Worm (Caenorhabditis elegans): Measurements from ENCODE around the gene tbc-12.

tbc-12 gene

ce11 chrX:2549322-2549721 is 17.1 kb upstream of the tbc-12 start:
- no peak; the same call in 1 of the 2 replicates for TF ChIP-seq lin-29 (GFP tag; IDR thresholded peaks at IDR 0.05)
- TF ChIP-seq zfp-3 (GFP tag; conservative IDR thresholded peaks at IDR 0.05) = 0 out of 2 replicates have a peak, but pooled peaks have one; percentile 52
- TF ChIP-seq ctbp-1 (GFP tag; IDR thresholded peaks at IDR 0.05) = peak; percentile 83
- peak; percentile 6 for TF ChIP-seq dpl-1 (GFP tag; optimal IDR thresholded peaks at IDR 0.05)
- TF ChIP-seq nhr-237 (tag; optimal IDR thresholded peaks at IDR 0.05) = no peak
- TF ChIP-seq egl-43 (GFP tag; IDR thresholded peaks at IDR 0.05) = peak; percentile 92
- TF ChIP-seq nhr-102 (tag; optimal IDR thresholded peaks at IDR 0.05) = peak; percentile 57
- peak; percentile 81 for TF ChIP-seq pha-4 (GFP tag; IDR thresholded peaks at IDR 0.05)
- no peak for TF ChIP-seq pha-4 (tag; optimal IDR thresholded peaks at IDR 0.05)
- no peak for TF ChIP-seq skn-1 (tag; optimal IDR thresholded peaks at IDR 0.05)
- TF ChIP-seq unc-62 (GFP tag; optimal IDR thresholded peaks at IDR 0.05 in 1 of 2) = peak in 1 of 2 experiments; percentile 85
- TF ChIP-seq unc-62 (tag; optimal IDR thresholded peaks at IDR 0.05) = no peak
- peak; percentile 51; the same call in 1 of the 2 replicates for TF ChIP-seq ZK337.2 (GFP tag; IDR thresholded peaks at IDR 0.05)
- no peak for TF ChIP-seq lin-15B (tag; optimal IDR thresholded peaks at IDR 0.05)
- peak; percentile 69 for TF ChIP-seq rbr-2 (tag; optimal IDR thresholded peaks at IDR 0.05)
- TF ChIP-seq F37D6.2 (tag; optimal IDR thresholded peaks at IDR 0.05) = peak; percentile 7
- TF ChIP-seq sdz-12 (GFP tag; optimal IDR thresholded peaks at IDR 0.05) = peak; percentile 62
- TF ChIP-seq F44E2.7 (GFP tag; IDR thresholded peaks at IDR 0.05) = peak; percentile 84; the same call in 1 of the 2 replicates
- TF ChIP-seq lim-7 (GFP tag; IDR thresholded peaks at IDR 0.05) = peak; percentile 81
- TF ChIP-seq saeg-2 (GFP tag; IDR thresholded peaks at IDR 0.05) = no peak
- TF ChIP-seq dve-1 (tag; optimal IDR thresholded peaks at IDR 0.05; ENCODE audit: insufficient read depth) = peak; percentile 69
- no peak for TF ChIP-seq ces-1 (GFP tag; optimal IDR thresholded peaks at IDR 0.05)
- peak; percentile 49 for TF ChIP-seq fkh-10 (GFP tag; optimal IDR thresholded peaks at IDR 0.05)
- TF ChIP-seq madf-9 (GFP tag; conservative IDR thresholded peaks at IDR 0.05) = peak; percentile 55
- 0 out of 2 replicates have a peak, but pooled peaks have one; percentile 30 for TF ChIP-seq mxl-2 (GFP tag; conservative IDR thresholded peaks at IDR 0.05)
- peak in 1 of 2 experiments; percentile 23 for TF ChIP-seq mdl-1 (tag; optimal IDR thresholded peaks at IDR 0.05)
- TF ChIP-seq nhr-11 (tag; optimal IDR thresholded peaks at IDR 0.05) = peak; percentile 75
- no peak for TF ChIP-seq ceh-28 (tag; optimal IDR thresholded peaks at IDR 0.05)
- TF ChIP-seq spr-1 (tag; optimal IDR thresholded peaks at IDR 0.05) = peak; percentile 66
- 0 out of 2 replicates have a peak, but pooled peaks have one; percentile 72 for TF ChIP-seq Y75B8A.6 (GFP tag; IDR thresholded peaks at IDR 0.05)
- TF ChIP-seq dmd-8 (GFP tag; IDR thresholded peaks at IDR 0.05) = peak; percentile 89
- peak; percentile 57 for TF ChIP-seq aly-2 (tag; optimal IDR thresholded peaks at IDR 0.05)
- TF ChIP-seq hif-1 (tag; optimal IDR thresholded peaks at IDR 0.05) = peak; percentile 43 to 68
- TF ChIP-seq ceh-20 (GFP tag; IDR thresholded peaks at IDR 0.05) = peak; percentile 11; the same call in 1 of the 2 replicates
- no peak for TF ChIP-seq zag-1 (tag; optimal IDR thresholded peaks at IDR 0.05)
- no peak for TF ChIP-seq daf-12 (tag; optimal IDR thresholded peaks at IDR 0.05)
- peak; percentile 77; the same call in 1 of the 2 replicates for TF ChIP-seq F26F4.8 (GFP tag; conservative IDR thresholded peaks at IDR 0.05)
- TF ChIP-seq T26A8.4 (GFP tag; IDR thresholded peaks at IDR 0.05) = peak; percentile 80
- no peak for TF ChIP-seq daf-8 (GFP tag; IDR thresholded peaks at IDR 0.05)
- TF ChIP-seq nhr-48 (tag; optimal IDR thresholded peaks at IDR 0.05) = peak; percentile 59
- TF ChIP-seq ztf-7 (tag; optimal IDR thresholded peaks at IDR 0.05) = peak; percentile 33
- peak; percentile 71 for TF ChIP-seq lin-13 (GFP tag; optimal IDR thresholded peaks at IDR 0.05)
- TF ChIP-seq nhr-42 (GFP tag; IDR thresholded peaks at IDR 0.05) = peak; percentile 79
- no peak for TF ChIP-seq ZK546.5 (tag; optimal IDR thresholded peaks at IDR 0.05)
- TF ChIP-seq duxl-1 (tag; optimal IDR thresholded peaks at IDR 0.05; ENCODE audit: poor library complexity) = peak; percentile 34
- TF ChIP-seq hlh-11 (tag; optimal IDR thresholded peaks at IDR 0.05) = peak; percentile 75
- TF ChIP-seq ceh-32 (tag; optimal IDR thresholded peaks at IDR 0.05; ENCODE audit: poor library complexity) = peak; percentile 68
- TF ChIP-seq mdt-29 (GFP tag; IDR thresholded peaks at IDR 0.05) = 0 out of 2 replicates have a peak, but pooled peaks have one; percentile 47
- 0 out of 2 replicates have a peak, but pooled peaks have one; percentile 64 for TF ChIP-seq zip-11 (GFP tag; IDR thresholded peaks at IDR 0.05)
- no peak for TF ChIP-seq snpc-4 (tag; optimal IDR thresholded peaks at IDR 0.05)
- peak; percentile 79 for TF ChIP-seq daf-19 (GFP tag; conservative IDR thresholded peaks at IDR 0.05)
